Fruit fly (Drosophila melanogaster): ENCODE measurements around the gene CG2924.
A peak's percentile ranks its signal among the peaks of the same experiment; 100 is the strongest.

CG2924 gene

dm6 chrX:2241842-2242241 is 28.7 kb downstream of the CG2924 start, which contains the start of gene kz (continued):
- TF ChIP-seq hbn (GFP tag; IDR thresholded peaks at IDR 0.05; ENCODE audit: partially characterized antibody) (peak; percentile 61), CG12219 (GFP tag; optimal IDR thresholded peaks at IDR 0.05) (no peak), sna (GFP tag; IDR thresholded peaks at IDR 0.05; ENCODE audit: partially characterized antibody) (peak; percentile 59; the same call in 1 of the 2 replicates), E2f2 (GFP tag; IDR thresholded peaks at IDR 0.05) (peak; percentile 64), Max (GFP tag; optimal IDR thresholded peaks at IDR 0.05) (peak; percentile 87), ato (GFP tag; IDR thresholded peaks at IDR 0.05; ENCODE audit: partially characterized antibody) (peak; percentile 97), CG42726 (GFP tag; IDR thresholded peaks at IDR 0.05; ENCODE audit: partially characterized antibody) (peak; percentile 84; the same call in 1 of the 2 replicates), CG3995 (GFP tag; optimal IDR thresholded peaks at IDR 0.05) (peak; percentile 58), inv (GFP tag; IDR thresholded peaks at IDR 0.05; ENCODE audit: partially characterized antibody) (peak; percentile 88), HLH54F (GFP tag; optimal IDR thresholded peaks at IDR 0.05) (no peak), tna (GFP tag; IDR thresholded peaks at IDR 0.05; ENCODE audit: partially characterized antibody) (peak; percentile 99), vvl (GFP tag; IDR thresholded peaks at IDR 0.05) (no peak), knrl (GFP tag; IDR thresholded peaks at IDR 0.05; ENCODE audit: partially characterized antibody) (peak; percentile 82), gfzf (GFP tag; optimal IDR thresholded peaks at IDR 0.05) (peak; percentile 50), CG8944 (GFP tag; optimal IDR thresholded peaks at IDR 0.05) (no peak), HmgD (GFP tag; optimal IDR thresholded peaks at IDR 0.05) (peak; percentile 30), Dip2 (GFP tag; IDR thresholded peaks at IDR 0.05) (no peak), YL-1 (GFP tag; optimal IDR thresholded peaks at IDR 0.05) (peak; percentile 86), insv (GFP tag; optimal IDR thresholded peaks at IDR 0.05) (no peak), bbx (GFP tag; IDR thresholded peaks at IDR 0.05; ENCODE audit: partially characterized antibody) (peak; percentile 94), fd3F (GFP tag; optimal IDR thresholded peaks at IDR 0.05) (no peak), Scr (GFP tag; IDR thresholded peaks at IDR 0.05; ENCODE audit: partially characterized antibody) (peak; percentile 85), stwl (tag; optimal IDR thresholded peaks at IDR 0.05) (peak; percentile 88), nerfin-2 (GFP tag; IDR thresholded peaks at IDR 0.05; ENCODE audit: partially characterized antibody) (peak; percentile 100), H2.0 (GFP tag; IDR thresholded peaks at IDR 0.05) (no peak), CG34224 (GFP tag; IDR thresholded peaks at IDR 0.05; ENCODE audit: partially characterized antibody) (peak; percentile 94), gce (GFP tag; IDR thresholded peaks at IDR 0.05) (no peak), Sry-δ (GFP tag; optimal IDR thresholded peaks at IDR 0.05) (peak; percentile 79), slp2 (GFP tag; optimal IDR thresholded peaks at IDR 0.05) (no peak), dm (GFP tag; optimal IDR thresholded peaks at IDR 0.05) (peak; percentile 92), hb (GFP tag; IDR thresholded peaks at IDR 0.05; ENCODE audit: partially characterized antibody) (peak; percentile 99), CG10321 (GFP tag; IDR thresholded peaks at IDR 0.05) (no peak), CG13287 (GFP tag; IDR thresholded peaks at IDR 0.05; ENCODE audit: partially characterized antibody) (peak; percentile 91), vnd (GFP tag; IDR thresholded peaks at IDR 0.05; ENCODE audit: partially characterized antibody) (peak; percentile 95), HLH4C (GFP tag; IDR thresholded peaks at IDR 0.05; ENCODE audit: partially characterized antibody) (peak; percentile 99), amos (GFP tag; IDR thresholded peaks at IDR 0.05; ENCODE audit: partially characterized antibody) (peak; percentile 91), BEAF-32 (GFP tag; optimal IDR thresholded peaks at IDR 0.05) (peak; percentile 76), CG1024 (GFP tag; IDR thresholded peaks at IDR 0.05) (peak; percentile 75), CG7963 (GFP tag; IDR thresholded peaks at IDR 0.05; ENCODE audit: partially characterized antibody) (peak; percentile 98), Adf1 (GFP tag; IDR thresholded peaks at IDR 0.05) (0 out of 2 replicates have a peak, but pooled peaks have one; percentile 9), nmo (GFP tag; optimal IDR thresholded peaks at IDR 0.05) (peak; percentile 39)

Data from whole organism, embryonic.